Worm (Caenorhabditis elegans): ENCODE data around the gene R08D7.5.

DNA sequence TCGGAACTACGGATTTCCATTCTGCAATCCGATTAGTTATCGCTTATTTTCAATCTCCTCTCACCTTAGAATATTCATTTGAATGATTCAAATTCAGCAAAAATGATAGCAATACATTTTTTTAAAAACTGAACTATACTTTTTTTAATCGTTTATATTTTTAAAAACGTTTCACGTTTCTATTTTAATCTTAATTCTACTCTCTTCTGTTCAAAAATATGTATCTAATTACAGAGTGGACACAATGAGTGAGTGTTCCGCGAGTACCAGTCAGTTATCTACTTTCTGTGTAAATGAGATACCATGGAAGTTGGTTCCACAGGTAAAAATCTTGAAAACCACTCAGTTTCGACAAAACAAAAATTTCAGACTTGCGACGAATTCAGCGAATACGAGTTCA is 28.6 kb downstream of the R08D7.5 start, which contains the start of the genes F59B2.15 and zif-1:
- TF ChIP-seq pqm-1 (tag; optimal IDR thresholded peaks at IDR 0.05) (no peak), dpl-1 (GFP tag; optimal IDR thresholded peaks at IDR 0.05) (no peak), lsy-2 (tag; optimal IDR thresholded peaks at IDR 0.05) (no peak), zag-1 (tag; optimal IDR thresholded peaks at IDR 0.05) (no peak)
